Fruit fly (Drosophila melanogaster): ENCODE results near the gene hth.

dm6 chr3R:10622151-10622550 lies 17.2 kb downstream of the hth start:
- TF ChIP-seq fd96Ca (GFP tag; IDR thresholded peaks at IDR 0.05) (peak; percentile 58; the same call in 2 of the 3 replicates), Snoo (tag; optimal IDR thresholded peaks at IDR 0.05) (no peak), D1 (tag; optimal IDR thresholded peaks at IDR 0.05) (peak; percentile 77), CG14655 (GFP tag; optimal IDR thresholded peaks at IDR 0.05) (no peak)

Measured in whole organism, pupa.